Worm (Caenorhabditis elegans) whole organism, young adult: Measurements from ENCODE around the gene Y17G7B.17.

Experiments
- B0336.3 ChIP-seq: fragments of 200-800 bp; sonication (Bioruptor generic); IDR thresholded peaks from 2 replicates; pipeline ENCODE4 v1.3.6; 2022; ENCODE audit warnings: missing genetic modification characterization, missing compliant biosample characterization
- C06A6.2 ChIP-seq: fragments of 200-800 bp; sonication (Bioruptor generic); conservative IDR thresholded peaks from 2 replicates; pipeline ENCODE4 v1.3.6; 2022; ENCODE audit warnings: missing genetic modification characterization, missing compliant biosample characterization
- D2030.7 ChIP-seq: fragments of 200-800 bp; sonication (Bioruptor generic); IDR thresholded peaks from 2 replicates; pipeline ENCODE4 v1.3.6; 2022; ENCODE audit warnings: missing genetic modification reagents, missing genetic modification characterization, missing compliant biosample characterization
- F33H1.4 ChIP-seq: fragments of 200-800 bp; sonication (Bioruptor generic); IDR thresholded peaks from 2 replicates; pipeline ENCODE4 v1.3.6; 2022; ENCODE audit warnings: missing genetic modification reagents, missing genetic modification characterization, missing compliant biosample characterization
- F52B5.7 ChIP-seq: sonication (generic microtip); optimal IDR thresholded peaks from 2 replicates; lab custom pipeline; 2016; ENCODE audit warnings: mild to moderate bottlenecking, missing genetic modification characterization, missing compliant biosample characterization
- K12H6.12 ChIP-seq: fragments of 200-800 bp; sonication (Bioruptor generic); optimal IDR thresholded peaks from 2 replicates; lab custom pipeline; 2018; ENCODE audit warnings: mild to moderate bottlenecking, missing genetic modification characterization, missing compliant biosample characterization
- Y67H2A.10 ChIP-seq: fragments of 200-800 bp; sonication (Bioruptor generic); conservative IDR thresholded peaks from 2 replicates; pipeline ENCODE4 v1.3.6; 2022; ENCODE audit warnings: missing genetic modification reagents, missing genetic modification characterization, missing compliant biosample characterization
- ZK185.1 ChIP-seq: sonication (generic microtip); optimal IDR thresholded peaks from 2 replicates; lab custom pipeline; 2016; ENCODE audit warnings: mild to moderate bottlenecking, missing genetic modification characterization, missing compliant biosample characterization; ENCODE audit not compliant: poor library complexity, severe bottlenecking
- akir-1 ChIP-seq: fragments of 200-800 bp; sonication (Bioruptor generic); optimal IDR thresholded peaks from 2 replicates; lab custom pipeline; 2018; ENCODE audit warnings: mild to moderate bottlenecking, missing genetic modification characterization, moderate library complexity, missing compliant biosample characterization
- atf-7 ChIP-seq: sonication (generic microtip); optimal IDR thresholded peaks from 2 replicates; lab custom pipeline; 2017; ENCODE audit warnings: mild to moderate bottlenecking, missing genetic modification characterization, missing compliant biosample characterization
- athp-1 ChIP-seq: sonication (generic microtip); optimal IDR thresholded peaks from 2 replicates; lab custom pipeline; 2017; ENCODE audit warnings: mild to moderate bottlenecking, missing genetic modification characterization, missing compliant biosample characterization
- cebp-1 ChIP-seq, 2 experiments: fragments of 200-800 bp in 1 of 2; sonication (Bioruptor generic) in 1 of 2; sonication (generic microtip) in 1 of 2; IDR thresholded peaks in 1 of 2; optimal IDR thresholded peaks in 1 of 2; 2 replicates each; pipeline versions ENCODE4 v1.3.6 to Lab custom; 2017 to 2022; ENCODE audit warnings: missing compliant biosample characterization in 2 of 2, missing genetic modification characterization in 2 of 2, mild to moderate bottlenecking in 1 of 2, missing genetic modification reagents in 1 of 2, moderate library complexity in 1 of 2
- die-1 ChIP-seq: sonication (generic microtip); optimal IDR thresholded peaks from 2 replicates; lab custom pipeline; 2016; ENCODE audit warnings: missing genotype, mild to moderate bottlenecking, missing genetic modification characterization, missing compliant biosample characterization
- efl-1 ChIP-seq: fragments of 150-350 bp; optimal IDR thresholded peaks from 2 replicates; lab custom pipeline; 2014; ENCODE audit warnings: missing biosample characterization, missing genetic modification reagents, missing genetic modification characterization
- egrh-3 ChIP-seq: fragments of 200-800 bp; sonication (Bioruptor generic); IDR thresholded peaks from 2 replicates; pipeline ENCODE4 v1.3.6; 2022; ENCODE audit warnings: missing genetic modification reagents, missing genetic modification characterization, missing compliant biosample characterization
- hmg-1.2 ChIP-seq: fragments of 200-800 bp; sonication (Bioruptor generic); IDR thresholded peaks from 2 replicates; pipeline ENCODE4 v1.3.6; 2022; ENCODE audit warnings: missing genetic modification reagents, missing genetic modification characterization, missing compliant biosample characterization
- hsf-1 ChIP-seq: fragments of 200-800 bp; sonication (Bioruptor generic); IDR thresholded peaks from 2 replicates; pipeline ENCODE4 v1.3.6; 2022; ENCODE audit warnings: missing genetic modification reagents, missing genetic modification characterization, missing compliant biosample characterization
- let-526 ChIP-seq: fragments of 200-800 bp; sonication (Bioruptor generic); IDR thresholded peaks from 2 replicates; pipeline ENCODE4 v1.3.6; 2022; ENCODE audit warnings: missing genetic modification reagents, missing genetic modification characterization, missing compliant biosample characterization
- lin-35 ChIP-seq, 3 experiments: fragments of 150-350 bp in 2 of 3; sonication (generic microtip) in 1 of 3; optimal IDR thresholded peaks; 2 replicates each; lab custom pipeline; 2014 to 2018; ENCODE audit warnings: missing biosample characterization in 3 of 3, missing genetic modification characterization in 3 of 3, missing genetic modification reagents in 3 of 3
- lin-40 ChIP-seq: sonication (generic microtip); optimal IDR thresholded peaks from 2 replicates; lab custom pipeline; 2016; ENCODE audit warnings: missing genetic modification characterization, mild to moderate bottlenecking, missing compliant biosample characterization, missing genotype, missing genetic modification reagents
- madf-10 ChIP-seq: sonication (generic microtip); optimal IDR thresholded peaks from 2 replicates; lab custom pipeline; 2016; ENCODE audit warnings: mild to moderate bottlenecking, missing genetic modification characterization, missing compliant biosample characterization
- madf-3 ChIP-seq: fragments of 200-800 bp; sonication (Bioruptor generic); IDR thresholded peaks from 2 replicates; pipeline ENCODE4 v1.3.6; 2022; ENCODE audit warnings: missing genetic modification reagents, missing genetic modification characterization, missing compliant biosample characterization
- madf-6 ChIP-seq: fragments of 200-800 bp; sonication (Bioruptor generic); IDR thresholded peaks from 2 replicates; pipeline ENCODE4 v1.3.6; 2022; ENCODE audit warnings: missing genetic modification reagents, missing genetic modification characterization, missing compliant biosample characterization
- mcd-1 ChIP-seq: fragments of 200-800 bp; sonication (Bioruptor generic); IDR thresholded peaks from 2 replicates; pipeline ENCODE4 v1.3.6; 2022; ENCODE audit warnings: missing genetic modification reagents, missing genetic modification characterization, missing compliant biosample characterization
- mel-28 ChIP-seq: sonication (generic microtip); optimal IDR thresholded peaks from 2 replicates; lab custom pipeline; 2016; ENCODE audit warnings: borderline replicate concordance, mild to moderate bottlenecking, missing genetic modification characterization, missing compliant biosample characterization
- mxl-1 ChIP-seq: sonication (generic microtip); optimal IDR thresholded peaks from 2 replicates; lab custom pipeline; 2016; ENCODE audit warnings: missing genetic modification characterization, missing compliant biosample characterization
- nfya-2 ChIP-seq: fragments of 200-800 bp; sonication (Bioruptor generic); IDR thresholded peaks from 2 replicates; pipeline ENCODE4 v1.3.6; 2022; ENCODE audit warnings: missing genetic modification reagents, missing genetic modification characterization, missing compliant biosample characterization
- nhr-80 ChIP-seq: sonication (generic microtip); optimal IDR thresholded peaks from 2 replicates; lab custom pipeline; 2016; ENCODE audit warnings: missing genetic modification characterization, missing compliant biosample characterization
- rec-8 ChIP-seq, 2 experiments: sonication (generic microtip); optimal IDR thresholded peaks; 2 replicates each; lab custom pipeline; 2016; ENCODE audit warnings: mild to moderate bottlenecking in 2 of 2, missing genetic modification characterization in 2 of 2, missing genetic modification reagents in 2 of 2, missing genotype in 2 of 2, missing biosample characterization in 1 of 2, missing compliant biosample characterization in 1 of 2, moderate library complexity in 1 of 2
- rpc-1 ChIP-seq, 2 experiments: fragments of 150-350 bp in 1 of 2; sonication (generic microtip) in 1 of 2; optimal IDR thresholded peaks; 2 replicates each; lab custom pipeline; 2014 to 2018; ENCODE audit warnings: missing biosample characterization in 1 of 2, missing genetic modification characterization in 1 of 2, missing genetic modification reagents in 1 of 2, missing genotype in 1 of 2
- snpc-1.1 ChIP-seq: sonication (generic microtip); optimal IDR thresholded peaks from 2 replicates; lab custom pipeline; 2017; ENCODE audit warnings: missing genetic modification characterization, mild to moderate bottlenecking, missing compliant biosample characterization, antibody characterized with exemption, moderate library complexity, missing genotype, missing genetic modification reagents; ENCODE audit not compliant: insufficient read depth
- snpc-3.4 ChIP-seq: sonication (generic microtip); optimal IDR thresholded peaks from 2 replicates; lab custom pipeline; 2017; ENCODE audit warnings: missing genetic modification characterization, mild to moderate bottlenecking, missing compliant biosample characterization, antibody characterized with exemption, moderate library complexity, missing genotype, missing genetic modification reagents
- zfh-2 ChIP-seq: fragments of 200-800 bp; sonication (Bioruptor generic); conservative IDR thresholded peaks from 2 replicates; pipeline ENCODE4 v1.3.6; 2022; ENCODE audit warnings: missing genetic modification reagents, missing genetic modification characterization, missing compliant biosample characterization
- ztf-26 ChIP-seq: sonication (generic microtip); optimal IDR thresholded peaks from 2 replicates; lab custom pipeline; 2017; ENCODE audit warnings: missing genetic modification characterization, missing compliant biosample characterization
- ztf-3 ChIP-seq: fragments of 200-800 bp; sonication (Bioruptor generic); optimal IDR thresholded peaks from 2 replicates; lab custom pipeline; 2018; ENCODE audit warnings: mild to moderate bottlenecking, missing genetic modification characterization, missing compliant biosample characterization

Y17G7B.17 gene

ce11 chrII:12102365-12102764, 2.6 kb upstream of the Y17G7B.17 start (continued):
- TF ChIP-seq Y67H2A.10 (GFP tag; lab: Robert Waterston, UW) (peak; percentile 88), die-1 (peak; percentile 27), rec-8 (tag; optimal IDR thresholded peaks at IDR 0.05; lab: Kevin White, UChicago) (no peak), athp-1 (peak; percentile 77), D2030.7 (GFP tag; lab: Robert Waterston, UW) (no peak), atf-7 (tag; lab: Kevin White, UChicago) (peak; percentile 88), madf-6 (GFP tag; lab: Robert Waterston, UW) (peak; percentile 34; the same call in 1 of the 2 replicates), akir-1 (no peak), cebp-1 (GFP tag; IDR thresholded peaks at IDR 0.05; lab: Robert Waterston, UW) (0 out of 2 replicates have a peak, but pooled peaks have one; percentile 42), cebp-1 (tag; optimal IDR thresholded peaks at IDR 0.05; lab: Kevin White, UChicago) (peak; percentile 85), mxl-1 (tag; lab: Kevin White, UChicago) (no peak), F52B5.7 (no peak)

- no peak for TF ChIP-seq madf-3 (GFP tag; lab: Robert Waterston, UW)
- TF ChIP-seq lin-35 (GFP tag; optimal IDR thresholded peaks at IDR 0.05; lab: Kevin White, UChicago), result no peak
- TF ChIP-seq C06A6.2 (GFP tag; lab: Robert Waterston, UW), result 0 out of 2 replicates have a peak, but pooled peaks have one; percentile 23
- no peak for TF ChIP-seq ZK185.1 (tag; lab: Kevin White, UChicago)
- TF ChIP-seq B0336.3 (GFP tag; lab: Robert Waterston, UW), result 0 out of 2 replicates have a peak, but pooled peaks have one; percentile 24
- TF ChIP-seq rpc-1 (optimal IDR thresholded peaks at IDR 0.05; lab: Kevin White, UChicago), result no peak
- no peak for TF ChIP-seq rpc-1 (tag; optimal IDR thresholded peaks at IDR 0.05; lab: Kevin White, UChicago)
Observed at ce11 chrII:12098716-12099115, 1.1 kb downstream of the Y17G7B.17 start.

- TF ChIP-seq cebp-1 (GFP tag; IDR thresholded peaks at IDR 0.05; lab: Robert Waterston, UW) (0 out of 2 replicates have a peak, but pooled peaks have one; percentile 16), cebp-1 (tag; optimal IDR thresholded peaks at IDR 0.05; lab: Kevin White, UChicago) (peak; percentile 87), hmg-1.2 (GFP tag; lab: Robert Waterston, UW) (0 out of 2 replicates have a peak, but pooled peaks have one; percentile 20), mcd-1 (GFP tag; lab: Robert Waterston, UW) (no peak), F33H1.4 (no peak), nfya-2 (GFP tag; lab: Robert Waterston, UW) (no peak), let-526 (GFP tag; lab: Robert Waterston, UW) (no peak), ztf-3 (GFP tag; lab: Kevin White, UChicago) (no peak), Y67H2A.10 (GFP tag; lab: Robert Waterston, UW) (no peak), zfh-2 (GFP tag; lab: Robert Waterston, UW) (no peak), snpc-1.1 (tag; lab: Kevin White, UChicago) (no peak), mel-28 (tag; lab: Kevin White, UChicago) (no peak)
- TF ChIP-seq, all 124 proteins: peak for 2
Observed at ce11 chrII:12095022-12095421, 4.8 kb downstream of the Y17G7B.17 start.

ce11 chrII:12089616-12090215, 10.1 kb downstream of the Y17G7B.17 start:
- TF ChIP-seq madf-10 (tag; lab: Kevin White, UChicago) (peak; percentile 28), K12H6.12 (peak; percentile 14), lin-35 (GFP tag; optimal IDR thresholded peaks at IDR 0.05; lab: Kevin White, UChicago) (peak in 1 of 3 experiments; percentile 20), nhr-80 (tag; lab: Kevin White, UChicago) (peak; percentile 47), ztf-26 (tag; lab: Kevin White, UChicago) (peak; percentile 3), hmg-1.2 (GFP tag; lab: Robert Waterston, UW) (peak; percentile 80), lin-40 (tag; lab: Kevin White, UChicago) (peak; percentile 71), mcd-1 (GFP tag; lab: Robert Waterston, UW) (peak; percentile 55; the same call in 1 of the 2 replicates), cebp-1 (GFP tag; IDR thresholded peaks at IDR 0.05; lab: Robert Waterston, UW) (no peak), cebp-1 (tag; optimal IDR thresholded peaks at IDR 0.05; lab: Kevin White, UChicago) (peak; percentile 54), efl-1 (no peak), snpc-3.4 (tag; lab: Kevin White, UChicago) (no peak), mxl-1 (tag; lab: Kevin White, UChicago) (no peak), egrh-3 (GFP tag; lab: Robert Waterston, UW) (peak; percentile 30; the same call in 1 of the 2 replicates), hsf-1 (no peak)
- TF ChIP-seq, all 124 proteins: peak for 10
